Worm (Caenorhabditis elegans) whole organism, late embryonic: ENCODE measurements around the gene C01G6.3.
A peak's percentile ranks its signal among the peaks of the same experiment; 100 is the strongest.

ENCODE experiments used
- ama-1 ChIP-seq: fragments of 150-350 bp; optimal IDR thresholded peaks from 2 replicates; lab custom pipeline; 2014
- ceh-45 ChIP-seq: fragments of 200-800 bp; sonication (Bioruptor generic); IDR thresholded peaks from 2 replicates; pipeline ENCODE4 v1.3.6; 2022; ENCODE audit warnings: missing genetic modification reagents, missing genetic modification characterization, missing compliant biosample characterization
- ceh-9 ChIP-seq: sonication (generic microtip); optimal IDR thresholded peaks from 2 replicates; lab custom pipeline; 2016; ENCODE audit warnings: mild to moderate bottlenecking, missing genetic modification characterization, inconsistent platforms, missing compliant biosample characterization
- dmd-4 ChIP-seq: sonication (generic microtip); optimal IDR thresholded peaks from 2 replicates; lab custom pipeline; 2016; ENCODE audit warnings: borderline replicate concordance, missing genetic modification characterization, missing compliant biosample characterization
- elt-2 ChIP-seq: sonication (generic microtip); optimal IDR thresholded peaks from 2 replicates; lab custom pipeline; 2016; ENCODE audit warnings: missing genetic modification reagents, missing genetic modification characterization, missing compliant biosample characterization
- fkh-10 ChIP-seq: fragments of 150-350 bp; optimal IDR thresholded peaks from 2 replicates; lab custom pipeline; 2014; ENCODE audit warnings: missing biosample characterization, missing genetic modification reagents, missing genetic modification characterization
- madf-2 ChIP-seq: sonication (generic microtip); optimal IDR thresholded peaks from 2 replicates; lab custom pipeline; 2017; ENCODE audit warnings: missing genetic modification characterization, missing compliant biosample characterization
- pha-2 ChIP-seq: sonication (generic microtip); optimal IDR thresholded peaks from 2 replicates; lab custom pipeline; 2017; ENCODE audit warnings: mild to moderate bottlenecking, missing genetic modification characterization, missing compliant biosample characterization
- ref-2 ChIP-seq: sonication (generic microtip); optimal IDR thresholded peaks from 2 replicates; lab custom pipeline; 2016; ENCODE audit warnings: missing genetic modification characterization, missing compliant biosample characterization
- tbx-2 ChIP-seq: sonication (generic microtip); optimal IDR thresholded peaks from 2 replicates; lab custom pipeline; 2016; ENCODE audit warnings: missing genetic modification characterization, missing compliant biosample characterization

ce11 chrII:9260026-9260425 is 9.7 kb upstream of the C01G6.3 start:
- TF ChIP-seq madf-2 (no peak), dmd-4 (tag; lab: Kevin White, UChicago) (no peak), ceh-45 (GFP tag; lab: Robert Waterston, UW) (no peak), pha-2 (no peak), fkh-10 (GFP tag; lab: Kevin White, UChicago) (no peak), ceh-9 (tag; lab: Kevin White, UChicago) (no peak), elt-2 (tag; lab: Kevin White, UChicago) (no peak), ref-2 (tag; lab: Kevin White, UChicago) (no peak), tbx-2 (tag; lab: Kevin White, UChicago) (no peak), ama-1 (lab: Kevin White, UChicago) (peak; percentile 65)
